Worm (Caenorhabditis elegans): ENCODE results near the gene sox-4.

ce11 chrX:3462086-3462485 is 46.7 kb downstream of the sox-4 start:
- TF ChIP-seq mep-1 (tag; optimal IDR thresholded peaks at IDR 0.05) (no peak), ztf-11 (tag; optimal IDR thresholded peaks at IDR 0.05) (no peak), unc-120 (tag; optimal IDR thresholded peaks at IDR 0.05; ENCODE audit: poor library complexity, severe bottlenecking) (no peak), unc-39 (tag; optimal IDR thresholded peaks at IDR 0.05) (no peak), lin-13 (tag; optimal IDR thresholded peaks at IDR 0.05) (no peak), unc-62 (GFP tag; optimal IDR thresholded peaks at IDR 0.05) (no peak), nhr-2 (tag; optimal IDR thresholded peaks at IDR 0.05) (no peak), nhr-76 (tag; optimal IDR thresholded peaks at IDR 0.05) (no peak), ceh-83 (GFP tag; optimal IDR thresholded peaks at IDR 0.05) (no peak), nhr-28 (tag; optimal IDR thresholded peaks at IDR 0.05) (no peak), lsy-2 (tag; optimal IDR thresholded peaks at IDR 0.05) (no peak), nhr-237 (tag; optimal IDR thresholded peaks at IDR 0.05) (no peak), bed-3 (GFP tag; optimal IDR thresholded peaks at IDR 0.05) (no peak)
